Worm (Caenorhabditis elegans) whole organism, L2 larva: ENCODE data around the gene frpr-6.

Experiments used
- ama-1 ChIP-seq: fragments of 150-350 bp; optimal IDR thresholded peaks from 2 replicates; lab custom pipeline; 2018; ENCODE audit warnings: inconsistent platforms
- nhr-129 ChIP-seq: fragments of 150-350 bp; optimal IDR thresholded peaks from 2 replicates; lab custom pipeline; 2014; ENCODE audit warnings: missing biosample characterization, missing genetic modification characterization
- nhr-237 ChIP-seq: fragments of 150-350 bp; optimal IDR thresholded peaks from 2 replicates; lab custom pipeline; 2014; ENCODE audit warnings: missing biosample characterization, missing genetic modification characterization
- nhr-6 ChIP-seq: fragments of 150-350 bp; optimal IDR thresholded peaks from 2 replicates; lab custom pipeline; 2014; ENCODE audit warnings: missing biosample characterization, missing genetic modification characterization
- nhr-77 ChIP-seq: fragments of 150-350 bp; optimal IDR thresholded peaks from 2 replicates; lab custom pipeline; 2014; ENCODE audit warnings: missing biosample characterization, missing genetic modification characterization

DNA sequence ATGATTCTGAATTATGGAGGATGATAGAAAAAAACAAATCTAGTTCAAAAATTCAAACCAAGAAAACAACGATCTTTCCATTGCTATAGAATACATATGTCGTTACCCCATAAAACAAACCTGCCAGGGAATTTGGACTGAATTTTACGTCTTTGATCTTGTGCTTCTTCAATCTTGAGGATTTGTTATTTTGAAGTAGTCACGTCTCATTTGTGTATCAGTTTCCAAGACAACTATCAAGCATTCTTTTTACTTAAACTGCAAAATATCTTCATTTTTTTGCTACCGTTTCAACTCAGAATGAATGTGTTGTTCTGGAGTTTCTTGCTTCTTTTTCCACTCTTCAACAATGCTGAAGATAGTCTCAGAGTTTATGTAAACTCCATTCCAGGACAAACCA lies 29.8 kb upstream of the frpr-6 start, which contains the start of gene F21C10.19:
- TF ChIP-seq nhr-77 (tag; lab: Kevin White, UChicago) (no peak), ama-1 (no peak), nhr-6 (tag; lab: Kevin White, UChicago) (no peak), nhr-237 (tag; lab: Kevin White, UChicago) (no peak), nhr-129 (tag; lab: Kevin White, UChicago) (no peak)
